Fruit fly (Drosophila melanogaster): ENCODE results near the gene SpdS.

DNA sequence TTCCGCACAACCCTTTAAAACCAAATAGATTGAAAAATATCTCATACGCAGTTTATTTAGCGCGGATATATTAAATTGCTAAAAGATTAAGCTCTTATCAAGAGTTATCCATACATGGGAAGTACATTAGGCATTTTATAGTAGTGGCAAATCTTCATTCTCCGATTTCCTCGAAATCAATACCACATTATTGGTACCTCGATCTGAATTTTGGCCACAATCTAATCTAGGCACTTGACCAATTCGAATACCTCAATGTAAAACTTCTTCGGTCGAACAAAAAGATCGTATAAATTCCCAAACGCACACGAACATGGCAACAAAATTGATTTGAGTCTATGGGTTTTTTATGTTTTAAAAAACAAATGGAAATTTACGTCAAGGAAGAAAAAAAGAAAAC, 12.5 kb downstream of the SpdS start:
- TF ChIP-seq Crg-1 (GFP tag; optimal IDR thresholded peaks at IDR 0.05): no peak
- no peak for TF ChIP-seq bab1 (GFP tag; optimal IDR thresholded peaks at IDR 0.05)
- no peak for TF ChIP-seq CG5204 (GFP tag; optimal IDR thresholded peaks at IDR 0.05)
- TF ChIP-seq CG7045 (GFP tag; optimal IDR thresholded peaks at IDR 0.05): no peak
- TF ChIP-seq toe (GFP tag; optimal IDR thresholded peaks at IDR 0.05): no peak
- TF ChIP-seq cic (GFP tag; optimal IDR thresholded peaks at IDR 0.05): no peak
- TF ChIP-seq CG11617 (GFP tag; optimal IDR thresholded peaks at IDR 0.05): no peak
- TF ChIP-seq Clk (GFP tag; optimal IDR thresholded peaks at IDR 0.05): no peak
- no peak for TF ChIP-seq cnc (optimal IDR thresholded peaks at IDR 0.05)

All from whole organism, adult.